Fruit fly (Drosophila melanogaster): ENCODE results near the gene Hsc70-3.

Hsc70-3 gene

dm6 chrX:11852310-11852709 is 45.4 kb upstream of the Hsc70-3 start, which contains the start of gene p24-1 (continued):
- TF ChIP-seq Lhr (GFP tag; optimal IDR thresholded peaks at IDR 0.05), result peak; percentile 11
- peak; percentile 7 for TF ChIP-seq CG33557 (GFP tag; optimal IDR thresholded peaks at IDR 0.05)
- no peak for TF ChIP-seq CG1233 (GFP tag; optimal IDR thresholded peaks at IDR 0.05)
- TF ChIP-seq CG11696 (GFP tag; IDR thresholded peaks at IDR 0.05), result no peak
- TF ChIP-seq sob (GFP tag; IDR thresholded peaks at IDR 0.05), result peak; percentile 80
- TF ChIP-seq sisA (GFP tag; IDR thresholded peaks at IDR 0.05), result peak; percentile 12; the same call in 1 of the 2 replicates
- TF ChIP-seq mld (GFP tag; IDR thresholded peaks at IDR 0.05; ENCODE audit: partially characterized antibody), result peak; percentile 81
- no peak for TF ChIP-seq bigmax (GFP tag; optimal IDR thresholded peaks at IDR 0.05)
- TF ChIP-seq Blimp-1 (GFP tag; optimal IDR thresholded peaks at IDR 0.05), result no peak
- TF ChIP-seq CG9817 (tag; optimal IDR thresholded peaks at IDR 0.05), result peak; percentile 51
- TF ChIP-seq org-1 (GFP tag; optimal IDR thresholded peaks at IDR 0.05), result no peak
- TF ChIP-seq lilli (GFP tag; optimal IDR thresholded peaks at IDR 0.05), result peak; percentile 67
- peak; percentile 9 for TF ChIP-seq az2 (GFP tag; optimal IDR thresholded peaks at IDR 0.05)
- no peak for TF ChIP-seq CG7556 (GFP tag; optimal IDR thresholded peaks at IDR 0.05)
- peak; percentile 68 for TF ChIP-seq CG14710 (tag; optimal IDR thresholded peaks at IDR 0.05)
- no peak for TF ChIP-seq Tbp (GFP tag; optimal IDR thresholded peaks at IDR 0.05)
- peak; percentile 80 for TF ChIP-seq CG9437 (GFP tag; optimal IDR thresholded peaks at IDR 0.05)
- TF ChIP-seq HLHmδ (GFP tag; optimal IDR thresholded peaks at IDR 0.05), result no peak
- TF ChIP-seq br (optimal IDR thresholded peaks at IDR 0.05), result no peak
- no peak for TF ChIP-seq CG11695 (GFP tag; IDR thresholded peaks at IDR 0.05)
- peak; percentile 46 for TF ChIP-seq CG2712 (tag; optimal IDR thresholded peaks at IDR 0.05)
- no peak for TF ChIP-seq CG3065 (GFP tag; optimal IDR thresholded peaks at IDR 0.05)
- TF ChIP-seq Med (GFP tag), result peak; percentile 95
- TF ChIP-seq zen (tag; optimal IDR thresholded peaks at IDR 0.05), result no peak
- TF ChIP-seq CG14050 (GFP tag; IDR thresholded peaks at IDR 0.05), result no peak
- no peak for TF ChIP-seq pita (GFP tag; optimal IDR thresholded peaks at IDR 0.05)
- peak; percentile 52 for TF ChIP-seq CHES-1-like (GFP tag; optimal IDR thresholded peaks at IDR 0.05)
- no peak for TF ChIP-seq CG31388 (GFP tag; optimal IDR thresholded peaks at IDR 0.05)
- no peak for TF ChIP-seq CG5180 (GFP tag; optimal IDR thresholded peaks at IDR 0.05)
- TF ChIP-seq pfk (GFP tag; optimal IDR thresholded peaks at IDR 0.05), result peak; percentile 18
- no peak for TF ChIP-seq dati (GFP tag; IDR thresholded peaks at IDR 0.05)
- TF ChIP-seq Drgx (GFP tag; IDR thresholded peaks at IDR 0.05), result no peak
- TF ChIP-seq inv (GFP tag; IDR thresholded peaks at IDR 0.05; ENCODE audit: partially characterized antibody), result peak; percentile 82
- TF ChIP-seq hth (optimal IDR thresholded peaks at IDR 0.05), result no peak
- peak; percentile 28 for TF ChIP-seq CG8944 (GFP tag; optimal IDR thresholded peaks at IDR 0.05)
- TF ChIP-seq CG8281 (tag; optimal IDR thresholded peaks at IDR 0.05), result no peak
- TF ChIP-seq trh (GFP tag; optimal IDR thresholded peaks at IDR 0.05), result no peak
- TF ChIP-seq gt (GFP tag; IDR thresholded peaks at IDR 0.05), result no peak
- TF ChIP-seq tgo (GFP tag; IDR thresholded peaks at IDR 0.05), result no peak; the same call in 2 of the 3 replicates
- no peak for TF ChIP-seq CG12071 (GFP tag; optimal IDR thresholded peaks at IDR 0.05)
- peak; percentile 60; the same call in 1 of the 3 replicates for TF ChIP-seq zen2 (GFP tag; IDR thresholded peaks at IDR 0.05; ENCODE audit: partially characterized antibody)
- no peak for TF ChIP-seq CG10321 (GFP tag; IDR thresholded peaks at IDR 0.05)
- no peak for TF ChIP-seq danr (GFP tag; IDR thresholded peaks at IDR 0.05)
- peak; percentile 27 for TF ChIP-seq CG17802 (tag; optimal IDR thresholded peaks at IDR 0.05)
- TF ChIP-seq CG12104 (GFP tag; optimal IDR thresholded peaks at IDR 0.05), result no peak
- TF ChIP-seq Jarid2 (GFP tag; optimal IDR thresholded peaks at IDR 0.05), result no peak
- TF ChIP-seq Trl (optimal IDR thresholded peaks at IDR 0.05), result no peak
- TF ChIP-seq Trl (GFP tag; optimal IDR thresholded peaks at IDR 0.05), result peak; percentile 53
- peak; percentile 81 for TF ChIP-seq Rfx (GFP tag; IDR thresholded peaks at IDR 0.05)
- peak; percentile 81 for TF ChIP-seq slbo (GFP tag; IDR thresholded peaks at IDR 0.05)
- no peak for TF ChIP-seq CG18619 (GFP tag; optimal IDR thresholded peaks at IDR 0.05)
- peak; percentile 18 for TF ChIP-seq CG18011 (GFP tag; optimal IDR thresholded peaks at IDR 0.05)
